Worm (Caenorhabditis elegans) whole organism, young adult: ENCODE data around the gene gnrr-3.

ENCODE experiments used
- B0035.1 ChIP-seq: sonication (generic microtip); optimal IDR thresholded peaks from 2 replicates; lab custom pipeline; 2016; ENCODE audit warnings: missing genetic modification characterization, mild to moderate bottlenecking, missing compliant biosample characterization, missing genotype, missing genetic modification reagents
- C06A6.2 ChIP-seq: fragments of 200-800 bp; sonication (Bioruptor generic); conservative IDR thresholded peaks from 2 replicates; pipeline ENCODE4 v1.3.6; 2022; ENCODE audit warnings: missing genetic modification characterization, missing compliant biosample characterization
- F33H1.4 ChIP-seq: fragments of 200-800 bp; sonication (Bioruptor generic); IDR thresholded peaks from 2 replicates; pipeline ENCODE4 v1.3.6; 2022; ENCODE audit warnings: missing genetic modification reagents, missing genetic modification characterization, missing compliant biosample characterization
- T26A5.8 ChIP-seq: sonication (generic microtip); optimal IDR thresholded peaks from 2 replicates; lab custom pipeline; 2016; ENCODE audit warnings: missing genetic modification characterization, missing compliant biosample characterization
- Y53G8AR.9 ChIP-seq: fragments of 200-800 bp; sonication (Bioruptor generic); conservative IDR thresholded peaks from 2 replicates; pipeline ENCODE4 v1.3.6; 2022; ENCODE audit warnings: missing genetic modification reagents, missing genetic modification characterization, missing compliant biosample characterization
- Y79H2A.3 ChIP-seq: fragments of 200-800 bp; sonication (Bioruptor generic); conservative IDR thresholded peaks from 2 replicates; pipeline ENCODE4 v1.3.6; 2022; ENCODE audit warnings: missing genetic modification reagents, missing genetic modification characterization, missing compliant biosample characterization
- ama-1 ChIP-seq, 3 experiments: fragments of 150-350 bp in 1 of 3; sonication (generic microtip) in 2 of 3; optimal IDR thresholded peaks; 2 replicates each; lab custom pipeline; 2014 to 2018; ENCODE audit warnings: missing biosample characterization in 2 of 3, missing genetic modification characterization in 2 of 3, missing genetic modification reagents in 2 of 3
- aptf-2 ChIP-seq: fragments of 200-800 bp; sonication (Bioruptor generic); conservative IDR thresholded peaks from 2 replicates; pipeline ENCODE4 v1.3.6; 2022; ENCODE audit warnings: missing genetic modification reagents, missing genetic modification characterization, missing compliant biosample characterization
- athp-1 ChIP-seq: sonication (generic microtip); optimal IDR thresholded peaks from 2 replicates; lab custom pipeline; 2017; ENCODE audit warnings: mild to moderate bottlenecking, missing genetic modification characterization, missing compliant biosample characterization
- ccch-3 ChIP-seq: fragments of 200-800 bp; sonication (Bioruptor generic); optimal IDR thresholded peaks from 2 replicates; lab custom pipeline; 2018; ENCODE audit warnings: mild to moderate bottlenecking, missing genetic modification characterization, missing compliant biosample characterization
- cebp-1 ChIP-seq, 2 experiments: fragments of 200-800 bp in 1 of 2; sonication (Bioruptor generic) in 1 of 2; sonication (generic microtip) in 1 of 2; IDR thresholded peaks in 1 of 2; optimal IDR thresholded peaks in 1 of 2; 2 replicates each; pipeline versions ENCODE4 v1.3.6 to Lab custom; 2017 to 2022; ENCODE audit warnings: missing compliant biosample characterization in 2 of 2, missing genetic modification characterization in 2 of 2, mild to moderate bottlenecking in 1 of 2, missing genetic modification reagents in 1 of 2, moderate library complexity in 1 of 2
- ceh-100 ChIP-seq: fragments of 200-800 bp; sonication (Bioruptor generic); IDR thresholded peaks from 2 replicates; pipeline ENCODE4 v1.3.6; 2022; ENCODE audit warnings: missing genetic modification reagents, missing genetic modification characterization, missing compliant biosample characterization
- ceh-27 ChIP-seq: fragments of 200-800 bp; sonication (Bioruptor generic); optimal IDR thresholded peaks from 2 replicates; lab custom pipeline; 2018; ENCODE audit warnings: mild to moderate bottlenecking, missing genetic modification characterization, moderate library complexity, missing compliant biosample characterization
- ceh-58 ChIP-seq: fragments of 200-800 bp; sonication (Bioruptor generic); IDR thresholded peaks from 2 replicates; pipeline ENCODE4 v1.3.6; 2022; ENCODE audit warnings: missing genetic modification characterization, missing compliant biosample characterization
- dpff-1 ChIP-seq: sonication (generic microtip); optimal IDR thresholded peaks from 2 replicates; lab custom pipeline; 2017; ENCODE audit warnings: mild to moderate bottlenecking, missing genetic modification characterization, missing compliant biosample characterization
- dpl-1 ChIP-seq: fragments of 150-350 bp; optimal IDR thresholded peaks from 2 replicates; lab custom pipeline; 2014; ENCODE audit warnings: missing biosample characterization, missing genetic modification reagents, missing genetic modification characterization
- egl-44 ChIP-seq: fragments of 200-800 bp; sonication (Bioruptor generic); IDR thresholded peaks from 2 replicates; pipeline ENCODE4 v1.3.6; 2022; ENCODE audit warnings: missing genetic modification reagents, missing genetic modification characterization, missing compliant biosample characterization
- him-1 ChIP-seq: sonication (generic microtip); optimal IDR thresholded peaks from 2 replicates; lab custom pipeline; 2016; ENCODE audit warnings: missing genotype, missing genetic modification reagents, missing genetic modification characterization, missing compliant biosample characterization
- lag-1 ChIP-seq: fragments of 200-800 bp; sonication (Bioruptor generic); IDR thresholded peaks from 2 replicates; pipeline ENCODE4 v1.3.6; 2022; ENCODE audit warnings: missing genetic modification reagents, missing genetic modification characterization, missing compliant biosample characterization
- lin-35 ChIP-seq, 3 experiments: fragments of 150-350 bp in 2 of 3; sonication (generic microtip) in 1 of 3; optimal IDR thresholded peaks; 2 replicates each; lab custom pipeline; 2014 to 2018; ENCODE audit warnings: missing biosample characterization in 3 of 3, missing genetic modification characterization in 3 of 3, missing genetic modification reagents in 3 of 3
- lsy-27 ChIP-seq: sonication (generic microtip); optimal IDR thresholded peaks from 2 replicates; lab custom pipeline; 2017; ENCODE audit warnings: missing genetic modification characterization, mild to moderate bottlenecking, missing compliant biosample characterization, antibody characterized with exemption, missing genotype, borderline replicate concordance; ENCODE audit not compliant: insufficient read depth
- madf-6 ChIP-seq: fragments of 200-800 bp; sonication (Bioruptor generic); IDR thresholded peaks from 2 replicates; pipeline ENCODE4 v1.3.6; 2022; ENCODE audit warnings: missing genetic modification reagents, missing genetic modification characterization, missing compliant biosample characterization
- mes-4 ChIP-seq: sonication (generic microtip); optimal IDR thresholded peaks from 2 replicates; lab custom pipeline; 2016; ENCODE audit warnings: missing genotype, missing genetic modification characterization, missing compliant biosample characterization
- mxl-1 ChIP-seq: sonication (generic microtip); optimal IDR thresholded peaks from 2 replicates; lab custom pipeline; 2016; ENCODE audit warnings: missing genetic modification characterization, missing compliant biosample characterization
- nhr-120 ChIP-seq: fragments of 200-800 bp; sonication (Bioruptor generic); IDR thresholded peaks from 2 replicates; pipeline ENCODE4 v1.3.6; 2022; ENCODE audit warnings: missing genetic modification characterization, missing compliant biosample characterization
- nhr-27 ChIP-seq: fragments of 200-800 bp; sonication (Bioruptor generic); optimal IDR thresholded peaks from 2 replicates; lab custom pipeline; 2018; ENCODE audit warnings: mild to moderate bottlenecking, missing genetic modification characterization, moderate library complexity, missing compliant biosample characterization
- nhr-90 ChIP-seq: sonication (generic microtip); optimal IDR thresholded peaks from 2 replicates; lab custom pipeline; 2016; ENCODE audit warnings: missing genotype, mild to moderate bottlenecking, missing genetic modification characterization, missing compliant biosample characterization
- pbrm-1 ChIP-seq: fragments of 200-800 bp; sonication (Bioruptor generic); IDR thresholded peaks from 2 replicates; pipeline ENCODE4 v1.3.6; 2022; ENCODE audit warnings: missing genetic modification reagents, missing genetic modification characterization, missing compliant biosample characterization
- pha-4 ChIP-seq: fragments of 150-350 bp; sonication (generic microtip); optimal IDR thresholded peaks from 2 replicates; lab custom pipeline; 2014; ENCODE audit warnings: missing biosample characterization, missing genetic modification reagents, missing genetic modification characterization
- snpc-4 ChIP-seq, 5 experiments: fragments of 150-350 bp in 1 of 5; sonication (generic microtip) in 4 of 5; optimal IDR thresholded peaks; 2 replicates each; lab custom pipeline; 2014 to 2018; ENCODE audit warnings: missing genetic modification characterization in 5 of 5, missing biosample characterization in 3 of 5, antibody characterized with exemption in 2 of 5, mild to moderate bottlenecking in 2 of 5, missing compliant biosample characterization in 2 of 5, missing genotype in 2 of 5, moderate library complexity in 2 of 5, missing genetic modification reagents in 1 of 5
- sptf-2 ChIP-seq: fragments of 200-800 bp; sonication (Bioruptor generic); optimal IDR thresholded peaks from 2 replicates; lab custom pipeline; 2018; ENCODE audit warnings: mild to moderate bottlenecking, missing genetic modification characterization, missing compliant biosample characterization
- tlf-1 ChIP-seq: fragments of 200-800 bp; sonication (Bioruptor generic); optimal IDR thresholded peaks from 2 replicates; lab custom pipeline; 2018; ENCODE audit warnings: mild to moderate bottlenecking, missing genetic modification characterization, missing compliant biosample characterization
- unc-62 ChIP-seq: fragments of 150-350 bp; optimal IDR thresholded peaks from 2 replicates; lab custom pipeline; 2014; ENCODE audit warnings: missing biosample characterization, missing genetic modification reagents, missing genetic modification characterization
- ztf-25 ChIP-seq: fragments of 200-800 bp; sonication (Bioruptor generic); IDR thresholded peaks from 2 replicates; pipeline ENCODE4 v1.3.6; 2022; ENCODE audit warnings: missing genetic modification reagents, missing genetic modification characterization, missing compliant biosample characterization
- ztf-26 ChIP-seq: sonication (generic microtip); optimal IDR thresholded peaks from 2 replicates; lab custom pipeline; 2017; ENCODE audit warnings: missing genetic modification characterization, missing compliant biosample characterization

Gene gnrr-3

DNA sequence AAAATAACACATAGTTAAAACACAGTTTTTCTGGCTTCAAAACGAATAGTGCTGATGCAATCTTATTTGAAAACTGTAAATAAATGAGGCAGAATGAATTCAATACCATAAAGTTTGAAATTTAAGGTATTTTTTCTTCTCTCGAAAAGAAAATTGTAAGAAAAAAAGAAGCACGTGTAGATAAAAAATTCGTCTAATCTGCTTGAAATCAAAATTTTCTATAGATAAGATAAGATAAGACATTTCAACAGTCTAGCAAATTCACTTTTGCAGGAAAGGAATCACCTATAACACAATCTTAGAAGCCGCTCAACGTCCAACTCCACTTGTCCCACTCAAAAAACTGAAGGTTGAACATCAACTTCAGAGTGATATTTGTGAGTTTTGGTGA lies 5.1 kb downstream of the gnrr-3 start:
- TF ChIP-seq pha-4 (tag; lab: Kevin White, UChicago) (no peak), snpc-4 (GFP tag; optimal IDR thresholded peaks at IDR 0.05; lab: Kevin White, UChicago) (no peak), snpc-4 (tag; optimal IDR thresholded peaks at IDR 0.05; lab: Kevin White, UChicago) (no peak), F33H1.4 (GFP tag; lab: Robert Waterston, UW) (no peak), nhr-120 (GFP tag; lab: Robert Waterston, UW) (no peak), pbrm-1 (GFP tag; lab: Robert Waterston, UW) (no peak), lin-35 (GFP tag; optimal IDR thresholded peaks at IDR 0.05; lab: Kevin White, UChicago) (no peak), B0035.1 (no peak), ama-1 (optimal IDR thresholded peaks at IDR 0.05; lab: Kevin White, UChicago) (no peak), ama-1 (GFP tag; optimal IDR thresholded peaks at IDR 0.05; lab: Kevin White, UChicago) (no peak), mxl-1 (tag; lab: Kevin White, UChicago) (no peak), Y79H2A.3 (no peak), ztf-25 (GFP tag; lab: Robert Waterston, UW) (no peak), dpl-1 (GFP tag; lab: Kevin White, UChicago) (no peak), tlf-1 (no peak), dpff-1 (tag; lab: Kevin White, UChicago) (no peak), athp-1 (tag; lab: Kevin White, UChicago) (no peak), him-1 (tag; lab: Kevin White, UChicago) (no peak), ceh-58 (GFP tag; lab: Robert Waterston, UW) (no peak), mes-4 (tag; lab: Kevin White, UChicago) (no peak)

DNA sequence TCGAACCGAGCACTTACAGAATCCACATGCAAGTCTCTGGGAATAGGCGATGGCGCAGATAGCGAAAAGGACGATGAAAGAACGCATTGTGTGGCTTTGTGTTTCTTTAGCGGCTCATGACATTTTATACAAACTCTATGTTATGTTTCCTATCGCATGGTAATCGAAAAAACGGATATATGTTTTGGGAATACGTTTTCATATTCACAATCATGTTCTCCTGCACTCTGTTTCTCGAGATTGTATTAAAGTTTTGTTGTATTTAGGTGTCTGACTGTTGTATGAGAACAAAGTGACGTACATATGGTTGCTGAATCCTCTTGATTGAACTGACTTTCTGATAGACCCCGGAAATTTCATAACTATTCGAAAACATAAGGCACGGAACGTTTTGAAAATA lies 9.1 kb downstream of the gnrr-3 start, which contains the start of gene ZC373.2:
TSS of gene ZC373.2 (minus strand) at position 101 of the 400 bp plus-strand sequence.
- no peak for TF ChIP-seq cebp-1 (GFP tag; IDR thresholded peaks at IDR 0.05; lab: Robert Waterston, UW)
- TF ChIP-seq cebp-1 (tag; optimal IDR thresholded peaks at IDR 0.05; lab: Kevin White, UChicago): no peak
- TF ChIP-seq unc-62: no peak
- TF ChIP-seq sptf-2 (GFP tag; lab: Kevin White, UChicago): no peak
- TF ChIP-seq lag-1 (GFP tag; lab: Robert Waterston, UW): no peak
- TF ChIP-seq madf-6: no peak
- TF ChIP-seq C06A6.2 (GFP tag; lab: Robert Waterston, UW): no peak
- no peak for TF ChIP-seq lsy-27 (tag; lab: Kevin White, UChicago)
- TF ChIP-seq egl-44 (GFP tag; lab: Robert Waterston, UW): no peak
- no peak for TF ChIP-seq T26A5.8 (tag; lab: Kevin White, UChicago)
- TF ChIP-seq mxl-1 (tag; lab: Kevin White, UChicago): no peak
- TF ChIP-seq aptf-2 (GFP tag; lab: Robert Waterston, UW): no peak
- no peak for TF ChIP-seq ztf-26 (tag; lab: Kevin White, UChicago)
- TF ChIP-seq ceh-100 (GFP tag; lab: Robert Waterston, UW): no peak
- no peak for TF ChIP-seq ceh-27 (GFP tag; lab: Kevin White, UChicago)

DNA sequence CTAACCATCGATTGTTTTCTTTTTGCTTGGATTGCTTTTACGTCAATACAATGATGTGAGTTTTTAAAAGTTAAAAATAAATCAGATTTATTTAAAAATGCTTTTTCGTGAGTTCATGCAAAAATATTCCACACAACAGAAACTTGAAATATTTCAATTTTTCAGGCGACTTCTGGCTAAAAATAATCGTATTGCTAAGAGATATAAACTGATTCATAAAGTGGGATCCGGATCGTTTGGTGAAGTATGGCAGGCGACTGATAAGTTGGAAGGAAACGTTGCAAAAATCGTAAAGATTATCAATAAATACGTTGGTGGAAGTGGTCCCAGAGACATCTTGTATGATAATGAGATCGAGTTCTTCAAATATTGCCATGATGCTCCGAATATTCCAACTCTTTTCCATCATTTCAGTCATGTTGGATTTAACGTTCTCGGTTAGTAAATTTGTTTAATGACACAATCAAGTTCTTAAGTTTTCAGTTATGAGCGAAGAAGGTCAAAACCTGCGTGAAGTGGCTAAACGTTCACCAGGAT lies 11.3 kb downstream of the gnrr-3 start, which contains the start of gene ZC373.3:
TSS of gene ZC373.3 (plus strand) at position 51 of the 537 bp plus-strand sequence.
- TF ChIP-seq ccch-3 (GFP tag; lab: Kevin White, UChicago) (no peak), nhr-90 (tag; lab: Kevin White, UChicago) (no peak), nhr-27 (no peak), Y53G8AR.9 (GFP tag; lab: Robert Waterston, UW) (no peak)
- TF ChIP-seq, all 124 proteins: peak for 0
